Fruit fly (Drosophila melanogaster): ENCODE data around the gene Acyp.
A peak's percentile ranks its signal among the peaks of the same experiment; 100 is the strongest.

The Acyp gene

dm6 chr2L:13923984-13924383 lies 12.1 kb downstream of the Acyp start:
- TF ChIP-seq CG14655 (GFP tag; optimal IDR thresholded peaks at IDR 0.05) = peak; percentile 20
- TF ChIP-seq CG8301 (tag; optimal IDR thresholded peaks at IDR 0.05) = no peak
- TF ChIP-seq CG32121 (GFP tag; IDR thresholded peaks at IDR 0.05) = no peak

- TF ChIP-seq gl (tag; optimal IDR thresholded peaks at IDR 0.05) (no peak), CG8301 (tag; optimal IDR thresholded peaks at IDR 0.05) (peak; percentile 1), D1 (tag; optimal IDR thresholded peaks at IDR 0.05) (no peak), Snoo (tag; optimal IDR thresholded peaks at IDR 0.05) (no peak), CG4496 (GFP tag; IDR thresholded peaks at IDR 0.05) (peak; percentile 21; the same call in 1 of the 3 replicates), CG14655 (GFP tag; optimal IDR thresholded peaks at IDR 0.05) (peak; percentile 49), CG32121 (GFP tag; IDR thresholded peaks at IDR 0.05) (no peak), CG13204 (GFP tag; optimal IDR thresholded peaks at IDR 0.05) (no peak)
Observed at dm6 chr2L:13925699-13926098, 13.8 kb downstream of the Acyp start.

dm6 chr2L:13928461-13928860 lies 16.6 kb downstream of the Acyp start:
- TF ChIP-seq CG8301 (tag; optimal IDR thresholded peaks at IDR 0.05) (no peak), CG10348 (GFP tag; IDR thresholded peaks at IDR 0.05) (no peak), CG13204 (GFP tag; optimal IDR thresholded peaks at IDR 0.05) (no peak), CG8159 (tag; optimal IDR thresholded peaks at IDR 0.05) (no peak), CG32121 (GFP tag; IDR thresholded peaks at IDR 0.05) (0 out of 2 replicates have a peak, but pooled peaks have one; percentile 16), CG15710 (tag; optimal IDR thresholded peaks at IDR 0.05) (no peak), Ets98B (GFP tag; IDR thresholded peaks at IDR 0.05) (no peak), CG4496 (GFP tag; IDR thresholded peaks at IDR 0.05) (peak; percentile 15; the same call in 1 of the 3 replicates), Snoo (tag; optimal IDR thresholded peaks at IDR 0.05) (no peak), D1 (tag; optimal IDR thresholded peaks at IDR 0.05) (no peak), rn (GFP tag; IDR thresholded peaks at IDR 0.05) (peak; percentile 34; the same call in 1 of the 2 replicates), Pif1A (GFP tag; optimal IDR thresholded peaks at IDR 0.05) (no peak), CG34367 (tag; optimal IDR thresholded peaks at IDR 0.05) (no peak), EcR (GFP tag; optimal IDR thresholded peaks at IDR 0.05) (no peak), CG14655 (GFP tag; optimal IDR thresholded peaks at IDR 0.05) (peak; percentile 30), Pif1B (GFP tag; optimal IDR thresholded peaks at IDR 0.05) (no peak), gl (tag; optimal IDR thresholded peaks at IDR 0.05) (no peak)

dm6 chr2L:13931318-13931717 lies 19.4 kb downstream of the Acyp start, which contains the start of gene CG42711:
Gene CG42711, minus strand, starts transcription at chr2L:13931362.
- TF ChIP-seq CG12605 (GFP tag; IDR thresholded peaks at IDR 0.05) (peak; percentile 45; the same call in 1 of the 2 replicates), CG32121 (GFP tag; IDR thresholded peaks at IDR 0.05) (peak; percentile 71), CG8301 (tag; optimal IDR thresholded peaks at IDR 0.05) (no peak), CG4496 (GFP tag; IDR thresholded peaks at IDR 0.05) (peak; percentile 63; the same call in 2 of the 3 replicates), fd96Ca (GFP tag; IDR thresholded peaks at IDR 0.05) (no peak), Ets98B (GFP tag; IDR thresholded peaks at IDR 0.05) (peak; percentile 75; the same call in 1 of the 2 replicates), CG8159 (tag; optimal IDR thresholded peaks at IDR 0.05) (peak; percentile 52)

- TF ChIP-seq gl (tag; optimal IDR thresholded peaks at IDR 0.05) (no peak), Ets98B (GFP tag; IDR thresholded peaks at IDR 0.05) (peak; percentile 6; the same call in 1 of the 2 replicates), Pif1A (GFP tag; optimal IDR thresholded peaks at IDR 0.05) (no peak), CG4496 (GFP tag; IDR thresholded peaks at IDR 0.05) (peak; percentile 84), Pif1B (GFP tag; optimal IDR thresholded peaks at IDR 0.05) (no peak)
Observed at dm6 chr2L:13934542-13935065, 22.7 kb downstream of the Acyp start, which contains the start of gene Vajk2. Gene Vajk2, minus strand, starts transcription at chr2L:13934692.

- TF ChIP-seq CG4496 (GFP tag; IDR thresholded peaks at IDR 0.05) (peak; percentile 75), rn (GFP tag; IDR thresholded peaks at IDR 0.05) (no peak), Snoo (tag; optimal IDR thresholded peaks at IDR 0.05) (no peak)
Observed at dm6 chr2L:13947476-13947875, 35.6 kb downstream of the Acyp start, which contains the start of gene Vajk3. Gene Vajk3, minus strand, starts transcription at chr2L:13947476.

dm6 chr2L:13949789-13950188 lies 37.9 kb downstream of the Acyp start:
- no peak for TF ChIP-seq CG10348 (GFP tag; IDR thresholded peaks at IDR 0.05)
- TF ChIP-seq D1 (tag; optimal IDR thresholded peaks at IDR 0.05) = no peak
- no peak for TF ChIP-seq gl (tag; optimal IDR thresholded peaks at IDR 0.05)
- no peak for TF ChIP-seq EcR (GFP tag; optimal IDR thresholded peaks at IDR 0.05)
- no peak for TF ChIP-seq CG8301 (tag; optimal IDR thresholded peaks at IDR 0.05)
- no peak for TF ChIP-seq CG12605 (GFP tag; IDR thresholded peaks at IDR 0.05)
- TF ChIP-seq fd96Ca (GFP tag; IDR thresholded peaks at IDR 0.05) = no peak
- no peak for TF ChIP-seq Ets98B (GFP tag; IDR thresholded peaks at IDR 0.05)
- no peak for TF ChIP-seq rn (GFP tag; IDR thresholded peaks at IDR 0.05)
- TF ChIP-seq Snoo (tag; optimal IDR thresholded peaks at IDR 0.05) = no peak
- TF ChIP-seq CG14655 (GFP tag; optimal IDR thresholded peaks at IDR 0.05) = no peak
- TF ChIP-seq Pif1B (GFP tag; optimal IDR thresholded peaks at IDR 0.05) = no peak

- TF ChIP-seq CG8159 (tag; optimal IDR thresholded peaks at IDR 0.05) (peak; percentile 90), CG13204 (GFP tag; optimal IDR thresholded peaks at IDR 0.05) (peak; percentile 78), CG34367 (tag; optimal IDR thresholded peaks at IDR 0.05) (peak; percentile 92), fd96Ca (GFP tag; IDR thresholded peaks at IDR 0.05) (peak; percentile 98), Pif1B (GFP tag; optimal IDR thresholded peaks at IDR 0.05) (peak; percentile 94), D1 (tag; optimal IDR thresholded peaks at IDR 0.05) (peak; percentile 59), gl (tag; optimal IDR thresholded peaks at IDR 0.05) (peak; percentile 85), CG10348 (GFP tag; IDR thresholded peaks at IDR 0.05) (peak; percentile 79), Ets98B (GFP tag; IDR thresholded peaks at IDR 0.05) (peak; percentile 96), CG12605 (GFP tag; IDR thresholded peaks at IDR 0.05) (peak; percentile 94), CG14655 (GFP tag; optimal IDR thresholded peaks at IDR 0.05) (peak; percentile 96), CG32121 (GFP tag; IDR thresholded peaks at IDR 0.05) (peak; percentile 97), Pif1A (GFP tag; optimal IDR thresholded peaks at IDR 0.05) (peak; percentile 90), CG15710 (tag; optimal IDR thresholded peaks at IDR 0.05) (peak; percentile 93), CG17806 (tag; optimal IDR thresholded peaks at IDR 0.05) (peak; percentile 92), CG4496 (GFP tag; IDR thresholded peaks at IDR 0.05) (peak; percentile 98), Snoo (tag; optimal IDR thresholded peaks at IDR 0.05) (peak; percentile 97), CG9948 (tag; optimal IDR thresholded peaks at IDR 0.05) (peak; percentile 91), EcR (GFP tag; optimal IDR thresholded peaks at IDR 0.05) (peak; percentile 85), CG8301 (tag; optimal IDR thresholded peaks at IDR 0.05) (peak; percentile 96), rn (GFP tag; IDR thresholded peaks at IDR 0.05) (peak; percentile 91)
Observed at dm6 chr2L:13955775-13956174, 43.9 kb downstream of the Acyp start.
